Worm (Caenorhabditis elegans) whole organism, young adult: ENCODE results near the gene Y62E10A.6.
A peak's percentile ranks its signal among the peaks of the same experiment; 100 is the strongest.

Experiments
- B0035.1 ChIP-seq: sonication (generic microtip); optimal IDR thresholded peaks from 2 replicates; lab custom pipeline; 2016; ENCODE audit warnings: missing genetic modification characterization, mild to moderate bottlenecking, missing compliant biosample characterization, missing genotype, missing genetic modification reagents
- B0261.1 ChIP-seq: sonication (generic microtip); optimal IDR thresholded peaks from 2 replicates; lab custom pipeline; 2016; ENCODE audit warnings: mild to moderate bottlenecking, missing genetic modification characterization, moderate library complexity, missing compliant biosample characterization
- C06A6.2 ChIP-seq: fragments of 200-800 bp; sonication (Bioruptor generic); conservative IDR thresholded peaks from 2 replicates; pipeline ENCODE4 v1.3.6; 2022; ENCODE audit warnings: missing genetic modification characterization, missing compliant biosample characterization
- C17E4.6 ChIP-seq: fragments of 200-800 bp; sonication (Bioruptor generic); IDR thresholded peaks from 2 replicates; pipeline ENCODE4 v1.3.6; 2022; ENCODE audit warnings: missing genetic modification reagents, missing genetic modification characterization, missing compliant biosample characterization
- D2030.7 ChIP-seq: fragments of 200-800 bp; sonication (Bioruptor generic); IDR thresholded peaks from 2 replicates; pipeline ENCODE4 v1.3.6; 2022; ENCODE audit warnings: missing genetic modification reagents, missing genetic modification characterization, missing compliant biosample characterization
- F10E7.11 ChIP-seq: sonication (generic microtip); optimal IDR thresholded peaks from 2 replicates; lab custom pipeline; 2017; ENCODE audit warnings: mild to moderate bottlenecking, missing genetic modification characterization, moderate library complexity, missing compliant biosample characterization
- F33H1.4 ChIP-seq: fragments of 200-800 bp; sonication (Bioruptor generic); IDR thresholded peaks from 2 replicates; pipeline ENCODE4 v1.3.6; 2022; ENCODE audit warnings: missing genetic modification reagents, missing genetic modification characterization, missing compliant biosample characterization
- F57C9.4 ChIP-seq: sonication (generic microtip); optimal IDR thresholded peaks from 2 replicates; lab custom pipeline; 2017; ENCODE audit warnings: mild to moderate bottlenecking, missing genetic modification characterization, missing compliant biosample characterization
- K11D2.4 ChIP-seq: fragments of 200-800 bp; sonication (Bioruptor generic); IDR thresholded peaks from 2 replicates; pipeline ENCODE4 v1.3.6; 2022; ENCODE audit warnings: missing genetic modification reagents, missing genetic modification characterization, missing compliant biosample characterization
- K12H6.12 ChIP-seq: fragments of 200-800 bp; sonication (Bioruptor generic); optimal IDR thresholded peaks from 2 replicates; lab custom pipeline; 2018; ENCODE audit warnings: mild to moderate bottlenecking, missing genetic modification characterization, missing compliant biosample characterization
- T07F8.4 ChIP-seq: sonication (generic microtip); optimal IDR thresholded peaks from 2 replicates; lab custom pipeline; 2016; ENCODE audit warnings: mild to moderate bottlenecking, missing genetic modification characterization, moderate library complexity, missing compliant biosample characterization
- Y56A3A.18 ChIP-seq: fragments of 200-800 bp; sonication (Bioruptor generic); IDR thresholded peaks from 2 replicates; pipeline ENCODE4 v1.3.6; 2022; ENCODE audit warnings: missing genetic modification reagents, missing genetic modification characterization, missing compliant biosample characterization
- ama-1 ChIP-seq, 3 experiments: fragments of 150-350 bp in 1 of 3; sonication (generic microtip) in 2 of 3; optimal IDR thresholded peaks; 2 replicates each; lab custom pipeline; 2014 to 2018; ENCODE audit warnings: missing biosample characterization in 2 of 3, missing genetic modification characterization in 2 of 3, missing genetic modification reagents in 2 of 3
- bed-2 ChIP-seq: fragments of 200-800 bp; sonication (Bioruptor generic); IDR thresholded peaks from 2 replicates; pipeline ENCODE4 v1.3.6; 2022; ENCODE audit warnings: missing genetic modification reagents, missing genetic modification characterization, missing compliant biosample characterization
- cebp-1 ChIP-seq, 2 experiments: fragments of 200-800 bp in 1 of 2; sonication (Bioruptor generic) in 1 of 2; sonication (generic microtip) in 1 of 2; IDR thresholded peaks in 1 of 2; optimal IDR thresholded peaks in 1 of 2; 2 replicates each; pipeline versions ENCODE4 v1.3.6 to Lab custom; 2017 to 2022; ENCODE audit warnings: missing compliant biosample characterization in 2 of 2, missing genetic modification characterization in 2 of 2, mild to moderate bottlenecking in 1 of 2, missing genetic modification reagents in 1 of 2, moderate library complexity in 1 of 2
- ceh-40 ChIP-seq: fragments of 200-800 bp; sonication (Bioruptor generic); IDR thresholded peaks from 2 replicates; pipeline ENCODE4 v1.3.6; 2022; ENCODE audit warnings: missing genetic modification characterization, missing compliant biosample characterization
- ceh-58 ChIP-seq: fragments of 200-800 bp; sonication (Bioruptor generic); IDR thresholded peaks from 2 replicates; pipeline ENCODE4 v1.3.6; 2022; ENCODE audit warnings: missing genetic modification characterization, missing compliant biosample characterization
- ceh-79 ChIP-seq: sonication (generic microtip); optimal IDR thresholded peaks from 2 replicates; lab custom pipeline; 2017; ENCODE audit warnings: mild to moderate bottlenecking, missing genetic modification characterization, missing compliant biosample characterization
- dpl-1 ChIP-seq: fragments of 150-350 bp; optimal IDR thresholded peaks from 2 replicates; lab custom pipeline; 2014; ENCODE audit warnings: missing biosample characterization, missing genetic modification reagents, missing genetic modification characterization
- ets-4 ChIP-seq: fragments of 200-800 bp; sonication (Bioruptor generic); optimal IDR thresholded peaks from 2 replicates; lab custom pipeline; 2018; ENCODE audit warnings: mild to moderate bottlenecking, missing genetic modification characterization, missing compliant biosample characterization
- him-1 ChIP-seq: sonication (generic microtip); optimal IDR thresholded peaks from 2 replicates; lab custom pipeline; 2016; ENCODE audit warnings: missing genotype, missing genetic modification reagents, missing genetic modification characterization, missing compliant biosample characterization
- hlh-12 ChIP-seq: sonication (generic microtip); optimal IDR thresholded peaks from 2 replicates; lab custom pipeline; 2016; ENCODE audit warnings: missing genetic modification characterization, missing compliant biosample characterization
- hlh-26 ChIP-seq: fragments of 200-800 bp; sonication (Bioruptor generic); conservative IDR thresholded peaks from 2 replicates; pipeline ENCODE4 v1.3.6; 2022; ENCODE audit warnings: missing genetic modification reagents, missing genetic modification characterization, missing compliant biosample characterization
- hmg-1.2 ChIP-seq: fragments of 200-800 bp; sonication (Bioruptor generic); IDR thresholded peaks from 2 replicates; pipeline ENCODE4 v1.3.6; 2022; ENCODE audit warnings: missing genetic modification reagents, missing genetic modification characterization, missing compliant biosample characterization
- lag-1 ChIP-seq: fragments of 200-800 bp; sonication (Bioruptor generic); IDR thresholded peaks from 2 replicates; pipeline ENCODE4 v1.3.6; 2022; ENCODE audit warnings: missing genetic modification reagents, missing genetic modification characterization, missing compliant biosample characterization
- let-607 ChIP-seq, 2 experiments: fragments of 200-800 bp in 1 of 2; sonication (Bioruptor generic) in 1 of 2; sonication (generic microtip) in 1 of 2; optimal IDR thresholded peaks; 2 replicates each; lab custom pipeline; 2016 to 2018; ENCODE audit warnings: mild to moderate bottlenecking in 2 of 2, missing compliant biosample characterization in 2 of 2, missing genetic modification characterization in 2 of 2, moderate library complexity in 2 of 2, missing genotype in 1 of 2
- lin-35 ChIP-seq, 3 experiments: fragments of 150-350 bp in 2 of 3; sonication (generic microtip) in 1 of 3; optimal IDR thresholded peaks; 2 replicates each; lab custom pipeline; 2014 to 2018; ENCODE audit warnings: missing biosample characterization in 3 of 3, missing genetic modification characterization in 3 of 3, missing genetic modification reagents in 3 of 3
- lir-1 ChIP-seq: fragments of 200-800 bp; sonication (Bioruptor generic); conservative IDR thresholded peaks from 2 replicates; pipeline ENCODE4 v1.3.6; 2022; ENCODE audit warnings: missing genetic modification reagents, missing genetic modification characterization, missing compliant biosample characterization
- madf-10 ChIP-seq: sonication (generic microtip); optimal IDR thresholded peaks from 2 replicates; lab custom pipeline; 2016; ENCODE audit warnings: mild to moderate bottlenecking, missing genetic modification characterization, missing compliant biosample characterization
- madf-8 ChIP-seq: fragments of 200-800 bp; sonication (Bioruptor generic); conservative IDR thresholded peaks from 2 replicates; pipeline ENCODE4 v1.3.6; 2022; ENCODE audit warnings: missing genetic modification reagents, missing genetic modification characterization, missing compliant biosample characterization
- mes-4 ChIP-seq: sonication (generic microtip); optimal IDR thresholded peaks from 2 replicates; lab custom pipeline; 2016; ENCODE audit warnings: missing genotype, missing genetic modification characterization, missing compliant biosample characterization
- nfya-1 ChIP-seq: sonication (generic microtip); optimal IDR thresholded peaks from 2 replicates; lab custom pipeline; 2017; ENCODE audit warnings: antibody characterized with exemption, missing compliant biosample characterization, missing genetic modification characterization, borderline replicate concordance; ENCODE audit not compliant: insufficient read depth
- nhr-120 ChIP-seq: fragments of 200-800 bp; sonication (Bioruptor generic); IDR thresholded peaks from 2 replicates; pipeline ENCODE4 v1.3.6; 2022; ENCODE audit warnings: missing genetic modification characterization, missing compliant biosample characterization
- nhr-179 ChIP-seq: sonication (generic microtip); optimal IDR thresholded peaks from 2 replicates; lab custom pipeline; 2016; ENCODE audit warnings: mild to moderate bottlenecking, missing genetic modification characterization, missing compliant biosample characterization
- nhr-80 ChIP-seq: sonication (generic microtip); optimal IDR thresholded peaks from 2 replicates; lab custom pipeline; 2016; ENCODE audit warnings: missing genetic modification characterization, missing compliant biosample characterization
- nhr-90 ChIP-seq: sonication (generic microtip); optimal IDR thresholded peaks from 2 replicates; lab custom pipeline; 2016; ENCODE audit warnings: missing genotype, mild to moderate bottlenecking, missing genetic modification characterization, missing compliant biosample characterization
- pha-4 ChIP-seq: fragments of 150-350 bp; sonication (generic microtip); optimal IDR thresholded peaks from 2 replicates; lab custom pipeline; 2014; ENCODE audit warnings: missing biosample characterization, missing genetic modification reagents, missing genetic modification characterization
- repo-1 ChIP-seq: sonication (generic microtip); optimal IDR thresholded peaks from 2 replicates; lab custom pipeline; 2017; ENCODE audit warnings: mild to moderate bottlenecking, missing genetic modification characterization, missing compliant biosample characterization
- snpc-1.1 ChIP-seq: sonication (generic microtip); optimal IDR thresholded peaks from 2 replicates; lab custom pipeline; 2017; ENCODE audit warnings: missing genetic modification characterization, mild to moderate bottlenecking, missing compliant biosample characterization, antibody characterized with exemption, moderate library complexity, missing genotype, missing genetic modification reagents; ENCODE audit not compliant: insufficient read depth
- snpc-3.4 ChIP-seq: sonication (generic microtip); optimal IDR thresholded peaks from 2 replicates; lab custom pipeline; 2017; ENCODE audit warnings: missing genetic modification characterization, mild to moderate bottlenecking, missing compliant biosample characterization, antibody characterized with exemption, moderate library complexity, missing genotype, missing genetic modification reagents
- somi-1 ChIP-seq: fragments of 200-800 bp; sonication (Bioruptor generic); optimal IDR thresholded peaks from 2 replicates; lab custom pipeline; 2018; ENCODE audit warnings: mild to moderate bottlenecking, missing genetic modification characterization, missing compliant biosample characterization
- sptf-2 ChIP-seq: fragments of 200-800 bp; sonication (Bioruptor generic); optimal IDR thresholded peaks from 2 replicates; lab custom pipeline; 2018; ENCODE audit warnings: mild to moderate bottlenecking, missing genetic modification characterization, missing compliant biosample characterization
- tbx-9 ChIP-seq: sonication (generic microtip); optimal IDR thresholded peaks from 2 replicates; lab custom pipeline; 2016; ENCODE audit warnings: borderline replicate concordance, missing genetic modification characterization, inconsistent platforms, missing compliant biosample characterization
- unc-62 ChIP-seq: fragments of 150-350 bp; optimal IDR thresholded peaks from 2 replicates; lab custom pipeline; 2014; ENCODE audit warnings: missing biosample characterization, missing genetic modification reagents, missing genetic modification characterization
- xnd-1 ChIP-seq: sonication (generic microtip); optimal IDR thresholded peaks from 2 replicates; lab custom pipeline; 2016; ENCODE audit warnings: missing genotype, missing genetic modification reagents, missing genetic modification characterization, missing compliant biosample characterization
- zim-3 ChIP-seq: sonication (generic microtip); optimal IDR thresholded peaks from 2 replicates; lab custom pipeline; 2017; ENCODE audit warnings: mild to moderate bottlenecking, missing genetic modification characterization, moderate library complexity, missing compliant biosample characterization
- ztf-3 ChIP-seq: fragments of 200-800 bp; sonication (Bioruptor generic); optimal IDR thresholded peaks from 2 replicates; lab custom pipeline; 2018; ENCODE audit warnings: mild to moderate bottlenecking, missing genetic modification characterization, missing compliant biosample characterization

Y62E10A.6 gene

DNA sequence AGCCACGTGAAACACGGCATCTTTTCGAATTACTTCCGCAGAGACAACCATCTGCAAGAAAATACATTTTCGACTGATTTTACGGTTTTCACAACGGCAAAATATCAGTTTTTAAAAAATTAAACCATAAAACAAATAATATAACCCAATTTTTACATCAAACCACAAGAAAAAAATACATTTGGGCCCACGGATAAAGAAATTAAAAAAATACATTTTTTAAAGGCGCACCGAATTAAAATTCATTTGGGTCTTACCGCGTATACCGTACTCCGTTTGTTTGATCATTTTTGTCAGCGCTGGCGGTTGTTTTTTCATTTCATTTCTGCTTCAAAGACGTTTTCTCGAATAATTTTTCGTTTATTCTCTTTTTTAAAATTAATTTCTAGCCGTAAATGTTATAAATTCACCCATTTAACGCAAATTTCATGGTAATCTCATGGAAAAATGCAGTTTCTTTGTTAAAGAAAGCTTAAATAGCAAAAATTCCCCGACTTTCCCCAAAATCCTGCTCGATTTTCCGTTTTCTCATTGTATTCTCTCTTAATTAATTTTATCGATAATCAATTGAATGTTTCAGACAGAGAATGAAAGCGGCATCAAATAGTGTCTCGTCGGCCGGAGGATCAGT is 18.5 kb upstream of the Y62E10A.6 start, which contains the start of the genes rec-8 and mex-5:
Gene rec-8 (minus strand): TSS at position 51 of the 631 bp plus-strand sequence.
Gene mex-5 (plus strand): TSS at position 581 of the 631 bp plus-strand sequence.
- no peak for TF ChIP-seq nhr-80 (tag; lab: Kevin White, UChicago)
- no peak for TF ChIP-seq K12H6.12
- TF ChIP-seq lin-35 (GFP tag; optimal IDR thresholded peaks at IDR 0.05; lab: Kevin White, UChicago), result peak in 2 of 3 experiments; percentile 55 to 84
- peak; percentile 81 for TF ChIP-seq C17E4.6
- TF ChIP-seq unc-62 (GFP tag; lab: Kevin White, UChicago), result no peak
- no peak for TF ChIP-seq nhr-120
- TF ChIP-seq sptf-2, result no peak
- TF ChIP-seq hmg-1.2, result peak; percentile 47; the same call in 1 of the 2 replicates
- no peak for TF ChIP-seq tbx-9 (tag; lab: Kevin White, UChicago)
- no peak for TF ChIP-seq zim-3
- no peak for TF ChIP-seq ceh-58 (GFP tag; lab: Robert Waterston, UW)
- TF ChIP-seq C06A6.2 (GFP tag; lab: Robert Waterston, UW), result no peak
- TF ChIP-seq dpl-1 (GFP tag; lab: Kevin White, UChicago), result peak; percentile 92
- peak; percentile 93 for TF ChIP-seq xnd-1 (tag; lab: Kevin White, UChicago)
- no peak for TF ChIP-seq somi-1 (GFP tag; lab: Kevin White, UChicago)
- TF ChIP-seq Y56A3A.18 (GFP tag; lab: Robert Waterston, UW), result no peak
- TF ChIP-seq nhr-90 (tag; lab: Kevin White, UChicago), result no peak
- TF ChIP-seq B0261.1 (tag; lab: Kevin White, UChicago), result no peak
- TF ChIP-seq lag-1 (GFP tag; lab: Robert Waterston, UW), result no peak
- peak; percentile 2 for TF ChIP-seq him-1
- TF ChIP-seq D2030.7, result peak; percentile 89
- TF ChIP-seq F57C9.4 (tag; lab: Kevin White, UChicago), result no peak
- no peak for TF ChIP-seq mes-4 (tag; lab: Kevin White, UChicago)
- TF ChIP-seq ztf-3, result no peak
- no peak for TF ChIP-seq ceh-79 (tag; lab: Kevin White, UChicago)
- no peak for TF ChIP-seq nhr-179 (tag; lab: Kevin White, UChicago)
- TF ChIP-seq K11D2.4 (GFP tag; lab: Robert Waterston, UW), result no peak
- TF ChIP-seq snpc-3.4 (tag; lab: Kevin White, UChicago), result peak; percentile 97
- TF ChIP-seq pha-4, result no peak
- TF ChIP-seq B0035.1 (tag; lab: Kevin White, UChicago), result no peak
- no peak for TF ChIP-seq hlh-26 (GFP tag; lab: Robert Waterston, UW)
- peak; percentile 7; the same call in 1 of the 2 replicates for TF ChIP-seq lir-1 (GFP tag; lab: Robert Waterston, UW)
- TF ChIP-seq snpc-1.1 (tag; lab: Kevin White, UChicago), result peak; percentile 82
- peak; percentile 94 for TF ChIP-seq madf-8
- TF ChIP-seq ama-1 (optimal IDR thresholded peaks at IDR 0.05; lab: Kevin White, UChicago), result no peak
- TF ChIP-seq ama-1 (GFP tag; optimal IDR thresholded peaks at IDR 0.05; lab: Kevin White, UChicago), result no peak
- no peak for TF ChIP-seq hlh-12 (tag; lab: Kevin White, UChicago)
- TF ChIP-seq nfya-1, result no peak
- no peak for TF ChIP-seq let-607 (tag; optimal IDR thresholded peaks at IDR 0.05; lab: Kevin White, UChicago)
- TF ChIP-seq ceh-40 (GFP tag; lab: Robert Waterston, UW), result no peak
- TF ChIP-seq F10E7.11 (tag; lab: Kevin White, UChicago), result no peak
- TF ChIP-seq T07F8.4 (tag; lab: Kevin White, UChicago), result no peak
- TF ChIP-seq repo-1, result no peak
- TF ChIP-seq bed-2, result no peak
- no peak for TF ChIP-seq ets-4
- no peak for TF ChIP-seq cebp-1 (GFP tag; IDR thresholded peaks at IDR 0.05; lab: Robert Waterston, UW)
- no peak for TF ChIP-seq cebp-1 (tag; optimal IDR thresholded peaks at IDR 0.05; lab: Kevin White, UChicago)
- no peak for TF ChIP-seq madf-10 (tag; lab: Kevin White, UChicago)
- TF ChIP-seq F33H1.4, result peak; percentile 98
